Worm (Caenorhabditis elegans): ENCODE measurements around the gene cfim-2.

The cfim-2 gene

ce11 chrIV:8888525-8889026, 37.5 kb upstream of the cfim-2 start, which contains the start of gene oma-1:
Gene oma-1 (plus strand): TSS chrIV:8888976.
- TF ChIP-seq elt-1 (tag; optimal IDR thresholded peaks at IDR 0.05) (no peak), ztf-1 (GFP tag; conservative IDR thresholded peaks at IDR 0.05) (no peak), mab-5 (tag; optimal IDR thresholded peaks at IDR 0.05) (no peak), nhr-6 (tag; optimal IDR thresholded peaks at IDR 0.05) (no peak), alr-1 (tag; optimal IDR thresholded peaks at IDR 0.05) (no peak), sma-3 (GFP tag; optimal IDR thresholded peaks at IDR 0.05) (no peak), fos-1 (tag; optimal IDR thresholded peaks at IDR 0.05) (no peak), gmeb-1 (tag; optimal IDR thresholded peaks at IDR 0.05) (no peak), snpc-4 (tag; optimal IDR thresholded peaks at IDR 0.05) (no peak), R02D3.7 (tag; optimal IDR thresholded peaks at IDR 0.05) (no peak), ZK546.5 (tag; optimal IDR thresholded peaks at IDR 0.05) (no peak), egl-27 (tag; optimal IDR thresholded peaks at IDR 0.05) (no peak), ceh-16 (tag; optimal IDR thresholded peaks at IDR 0.05) (no peak), nhr-10 (tag; optimal IDR thresholded peaks at IDR 0.05) (no peak), elt-3 (tag; optimal IDR thresholded peaks at IDR 0.05) (no peak), zag-1 (tag; optimal IDR thresholded peaks at IDR 0.05) (no peak)

DNA sequence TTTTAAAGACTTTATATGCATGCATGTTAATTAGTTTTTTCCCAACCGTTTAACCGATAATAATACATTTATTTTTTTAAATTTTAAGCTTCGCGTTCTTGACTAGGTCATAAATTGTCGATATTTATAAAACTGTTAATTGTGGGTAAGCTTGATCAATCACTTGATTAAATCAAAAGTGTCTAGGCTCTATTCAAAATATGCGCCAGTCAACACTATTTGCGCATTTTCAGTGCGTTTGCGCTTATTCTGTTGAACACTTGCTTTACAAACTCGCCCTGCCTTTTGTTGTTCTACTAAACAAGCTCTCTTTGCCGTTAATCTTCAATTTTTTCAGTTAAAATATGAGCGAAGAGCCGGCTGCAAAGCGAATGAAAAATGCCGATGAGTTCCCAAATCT, 35.0 kb upstream of the cfim-2 start, which contains the start of gene spr-2:
Gene spr-2 (plus strand): TSS at position 332 of the 400 bp plus-strand sequence.
- TF ChIP-seq nhr-237 (tag; optimal IDR thresholded peaks at IDR 0.05) (no peak), nhr-10 (tag; optimal IDR thresholded peaks at IDR 0.05) (peak; percentile 32), nhr-25 (tag; optimal IDR thresholded peaks at IDR 0.05) (peak; percentile 71), ceh-82 (tag; optimal IDR thresholded peaks at IDR 0.05) (no peak), unc-62 (GFP tag; optimal IDR thresholded peaks at IDR 0.05) (no peak), gmeb-1 (tag; optimal IDR thresholded peaks at IDR 0.05) (peak; percentile 89), alr-1 (tag; optimal IDR thresholded peaks at IDR 0.05) (no peak), fos-1 (tag; optimal IDR thresholded peaks at IDR 0.05) (peak; percentile 40), nhr-23 (tag; optimal IDR thresholded peaks at IDR 0.05) (no peak), R02D3.7 (tag; optimal IDR thresholded peaks at IDR 0.05) (no peak), nhr-11 (tag; optimal IDR thresholded peaks at IDR 0.05) (no peak), elt-3 (tag; optimal IDR thresholded peaks at IDR 0.05) (no peak), ztf-11 (tag; optimal IDR thresholded peaks at IDR 0.05) (no peak), lin-39 (tag; optimal IDR thresholded peaks at IDR 0.05) (no peak), sma-9 (GFP tag; optimal IDR thresholded peaks at IDR 0.05) (peak; percentile 75), sma-9 (tag; optimal IDR thresholded peaks at IDR 0.05) (no peak), nhr-6 (tag; optimal IDR thresholded peaks at IDR 0.05) (peak; percentile 62), sma-3 (GFP tag; optimal IDR thresholded peaks at IDR 0.05) (peak; percentile 70), ceh-16 (tag; optimal IDR thresholded peaks at IDR 0.05) (no peak), mab-5 (tag; optimal IDR thresholded peaks at IDR 0.05) (peak; percentile 20), nhr-129 (tag; optimal IDR thresholded peaks at IDR 0.05) (peak; percentile 72), ama-1 (optimal IDR thresholded peaks at IDR 0.05) (no peak), Y55F3AM.14 (GFP tag; optimal IDR thresholded peaks at IDR 0.05) (no peak), nhr-21 (tag; optimal IDR thresholded peaks at IDR 0.05) (peak; percentile 56), unc-39 (tag; optimal IDR thresholded peaks at IDR 0.05) (no peak), peb-1 (tag; optimal IDR thresholded peaks at IDR 0.05) (no peak), egl-27 (tag; optimal IDR thresholded peaks at IDR 0.05) (no peak), lin-11 (tag; optimal IDR thresholded peaks at IDR 0.05) (peak; percentile 38), blmp-1 (tag; optimal IDR thresholded peaks at IDR 0.05; ENCODE audit: insufficient read depth) (no peak), zag-1 (tag; optimal IDR thresholded peaks at IDR 0.05) (no peak), dmd-4 (tag; optimal IDR thresholded peaks at IDR 0.05) (no peak), mdl-1 (tag; optimal IDR thresholded peaks at IDR 0.05) (no peak), ZK546.5 (tag; optimal IDR thresholded peaks at IDR 0.05) (no peak), nhr-12 (tag; optimal IDR thresholded peaks at IDR 0.05) (no peak), ztf-1 (GFP tag; conservative IDR thresholded peaks at IDR 0.05) (no peak), sem-4 (tag; optimal IDR thresholded peaks at IDR 0.05) (peak; percentile 56), nhr-77 (tag; optimal IDR thresholded peaks at IDR 0.05) (no peak), mbf-1 (tag; optimal IDR thresholded peaks at IDR 0.05) (no peak), lsy-2 (tag; optimal IDR thresholded peaks at IDR 0.05) (peak; percentile 60 to 90), aly-2 (tag; optimal IDR thresholded peaks at IDR 0.05) (no peak), F13H6.1 (tag; optimal IDR thresholded peaks at IDR 0.05) (peak; percentile 67), unc-55 (GFP tag; optimal IDR thresholded peaks at IDR 0.05) (peak; percentile 90), crh-2 (tag; optimal IDR thresholded peaks at IDR 0.05) (peak; percentile 80), skn-1 (tag; optimal IDR thresholded peaks at IDR 0.05) (no peak), elt-1 (tag; optimal IDR thresholded peaks at IDR 0.05) (no peak), snpc-4 (tag; optimal IDR thresholded peaks at IDR 0.05) (peak; percentile 25), ztf-4 (tag; optimal IDR thresholded peaks at IDR 0.05) (peak; percentile 4), C34F6.9 (tag; optimal IDR thresholded peaks at IDR 0.05) (peak; percentile 91), lin-13 (GFP tag; optimal IDR thresholded peaks at IDR 0.05) (peak; percentile 72)

Data from whole organism, L2 larva.